Worm (Caenorhabditis elegans): ENCODE data around the gene lgc-4.
"Not testable (repeated sequence)": the region's sequence is repeated elsewhere in the genome, so short reads cannot be mapped to it uniquely, and the experiment has no call there.

Gene lgc-4

ce11 chrX:9210086-9210485 is 31.9 kb downstream of the lgc-4 start:
- TF ChIP-seq him-1 (tag; optimal IDR thresholded peaks at IDR 0.05) (no peak), W03F9.2 (tag; optimal IDR thresholded peaks at IDR 0.05) (no peak), dao-5 (tag; optimal IDR thresholded peaks at IDR 0.05) (no peak)

ce11 chrX:9208933-9209332 is 33.1 kb downstream of the lgc-4 start:
- TF ChIP-seq dao-5 (tag; optimal IDR thresholded peaks at IDR 0.05) (no peak), him-1 (tag; optimal IDR thresholded peaks at IDR 0.05) (no peak), W03F9.2 (tag; optimal IDR thresholded peaks at IDR 0.05) (no peak)

ce11 chrX:9208492-9208891 is 33.5 kb downstream of the lgc-4 start:
- TF ChIP-seq him-1 (tag; optimal IDR thresholded peaks at IDR 0.05) (no peak), dao-5 (tag; optimal IDR thresholded peaks at IDR 0.05) (no peak), W03F9.2 (tag; optimal IDR thresholded peaks at IDR 0.05) (no peak)

ce11 chrX:9206731-9207130 is 35.3 kb downstream of the lgc-4 start:
- TF ChIP-seq dao-5 (tag; optimal IDR thresholded peaks at IDR 0.05) (no peak), W03F9.2 (tag; optimal IDR thresholded peaks at IDR 0.05) (no peak), him-1 (tag; optimal IDR thresholded peaks at IDR 0.05) (no peak)

- TF ChIP-seq W03F9.2 (tag; optimal IDR thresholded peaks at IDR 0.05), result no peak
- no peak for TF ChIP-seq dao-5 (tag; optimal IDR thresholded peaks at IDR 0.05)
- no peak for TF ChIP-seq him-1 (tag; optimal IDR thresholded peaks at IDR 0.05)
Measured at ce11 chrX:9204986-9205385, 37.0 kb downstream of the lgc-4 start.

- TF ChIP-seq him-1, dao-5, W03F9.2 (tag; optimal IDR thresholded peaks at IDR 0.05): not testable (repeated sequence)
Measured at ce11 chrX:9203468-9203867, 38.6 kb downstream of the lgc-4 start, which contains the start of gene crb-3. Gene crb-3 (plus strand): TSS chrX:9203768.

ce11 chrX:9195375-9196098 is 46.5 kb downstream of the lgc-4 start:
- no peak for TF ChIP-seq W03F9.2 (tag; optimal IDR thresholded peaks at IDR 0.05)
- TF ChIP-seq dao-5 (tag; optimal IDR thresholded peaks at IDR 0.05), result no peak
- no peak for TF ChIP-seq him-1 (tag; optimal IDR thresholded peaks at IDR 0.05)

- TF ChIP-seq W03F9.2 (tag; optimal IDR thresholded peaks at IDR 0.05), result no peak
Measured at ce11 chrX:9194081-9194480, 47.9 kb downstream of the lgc-4 start.

- TF ChIP-seq dao-5 (tag; optimal IDR thresholded peaks at IDR 0.05) (no peak), W03F9.2 (tag; optimal IDR thresholded peaks at IDR 0.05) (no peak), him-1 (tag; optimal IDR thresholded peaks at IDR 0.05) (no peak)
Measured at ce11 chrX:9191795-9192494, 50.1 kb downstream of the lgc-4 start, which contains the start of gene Y81B9A.1. Gene Y81B9A.1 (plus strand): TSS chrX:9192444.

Data from whole organism, L4/young adult.